Fruit fly (Drosophila melanogaster) whole organism, prepupa: ENCODE measurements around the gene oaf.

Source experiments
- CG3032 ChIP-seq: fragments of 200-800 bp; optimal IDR thresholded peaks from 2 replicates; lab custom pipeline; 2019; ENCODE audit warnings: missing biosample characterization, mild to moderate bottlenecking, missing genetic modification characterization, moderate library complexity
- CG31627 ChIP-seq: fragments of 200-800 bp; sonication (Bioruptor generic); optimal IDR thresholded peaks from 3 replicates; lab custom pipeline; 2016; ENCODE audit warnings: missing biosample characterization, missing genetic modification characterization
- CG6276 ChIP-seq: fragments of 200-800 bp; sonication (Bioruptor generic); optimal IDR thresholded peaks from 2 replicates; lab custom pipeline; 2017; ENCODE audit warnings: missing biosample characterization, mild to moderate bottlenecking, missing genetic modification characterization
- CG8632 ChIP-seq: fragments of 200-800 bp; sonication (Bioruptor generic); optimal IDR thresholded peaks from 3 replicates; lab custom pipeline; 2016; ENCODE audit warnings: missing biosample characterization, missing genetic modification characterization
- Ets96B ChIP-seq: fragments of 200-800 bp; optimal IDR thresholded peaks from 2 replicates; lab custom pipeline; 2019; ENCODE audit warnings: missing biosample characterization, mild to moderate bottlenecking, missing genetic modification characterization, moderate library complexity
- Gug ChIP-seq: fragments of 200-800 bp; sonication (Bioruptor generic); IDR thresholded peaks from 2 replicates; pipeline ENCODE4 v1.3.6; 2022; ENCODE audit warnings: missing biosample characterization, missing genetic modification characterization
- Smox ChIP-seq: fragments of 200-800 bp; sonication (Bioruptor generic); optimal IDR thresholded peaks from 3 replicates; lab custom pipeline; 2016; ENCODE audit warnings: missing biosample characterization, missing genetic modification characterization
- Sox102F ChIP-seq: fragments of 200-800 bp; sonication (Bioruptor generic); optimal IDR thresholded peaks from 2 replicates; lab custom pipeline; 2016; ENCODE audit warnings: missing biosample characterization, mild to moderate bottlenecking, missing genetic modification characterization
- achi ChIP-seq: fragments of 200-800 bp; sonication (Bioruptor generic); optimal IDR thresholded peaks from 3 replicates; lab custom pipeline; 2016; ENCODE audit warnings: missing biosample characterization, missing genetic modification characterization
- dac ChIP-seq: fragments of 200-800 bp; sonication (Bioruptor generic); optimal IDR thresholded peaks from 2 replicates; lab custom pipeline; 2017; ENCODE audit warnings: missing biosample characterization, mild to moderate bottlenecking, missing genetic modification characterization
- fd59A ChIP-seq: fragments of 200-800 bp; sonication (Bioruptor generic); optimal IDR thresholded peaks from 2 replicates; lab custom pipeline; 2017; ENCODE audit warnings: missing biosample characterization, mild to moderate bottlenecking, missing genetic modification characterization, missing genetic modification reagents
- fkh ChIP-seq: fragments of 200-800 bp; sonication (Bioruptor generic); optimal IDR thresholded peaks from 3 replicates; lab custom pipeline; 2017; ENCODE audit warnings: missing biosample characterization, mild to moderate bottlenecking, missing genetic modification characterization, moderate library complexity
- ss ChIP-seq, 2 experiments: fragments of 200-800 bp; sonication (Bioruptor generic); optimal IDR thresholded peaks; 2 replicates in 1 of 2; 3 replicates in 1 of 2; lab custom pipeline; 2017 to 2018; ENCODE audit warnings: mild to moderate bottlenecking in 2 of 2, missing biosample characterization in 2 of 2, missing genetic modification characterization in 2 of 2, moderate library complexity in 1 of 2

dm6 chr2L:2456516-2457392 is 36.0 kb upstream of the oaf start:
- TF ChIP-seq CG6276 (GFP tag; lab: Kevin White, UChicago), result no peak
- TF ChIP-seq dac (GFP tag; lab: Kevin White, UChicago), result no peak
- TF ChIP-seq Gug, result no peak
- no peak for TF ChIP-seq fd59A (GFP tag; lab: Kevin White, UChicago)
- TF ChIP-seq ss (GFP tag; optimal IDR thresholded peaks at IDR 0.05; lab: Kevin White, UChicago), result no peak
- no peak for TF ChIP-seq Sox102F (GFP tag; lab: Kevin White, UChicago)
- TF ChIP-seq achi (GFP tag; lab: Kevin White, UChicago), result no peak
- TF ChIP-seq fkh (GFP tag; lab: Kevin White, UChicago), result no peak
- TF ChIP-seq Ets96B (tag; lab: Kevin White, UChicago), result no peak
- no peak for TF ChIP-seq CG3032
- TF ChIP-seq CG31627 (GFP tag; lab: Kevin White, UChicago), result no peak
- TF ChIP-seq Smox (GFP tag; lab: Kevin White, UChicago), result no peak
- no peak for TF ChIP-seq CG8632 (GFP tag; lab: Kevin White, UChicago)
